Worm (Caenorhabditis elegans): Measurements from ENCODE around the gene C55A6.3.
"Not testable (repeated sequence)": the region's sequence is repeated elsewhere in the genome, so short reads cannot be mapped to it uniquely, and the experiment has no call there.

Gene C55A6.3

ce11 chrV:11475638-11476037 is 37.7 kb downstream of the C55A6.3 start, which contains the start of gene T11F9.7:
Gene T11F9.7, plus strand, starts transcription at chrV:11475938.
- not testable (repeated sequence) for TF ChIP-seq crh-2 (tag; optimal IDR thresholded peaks at IDR 0.05); ztf-1 (GFP tag; conservative IDR thresholded peaks at IDR 0.05); mdl-1 (tag; optimal IDR thresholded peaks at IDR 0.05)

- TF ChIP-seq crh-2 (tag; optimal IDR thresholded peaks at IDR 0.05) (no peak), ceh-82 (tag; optimal IDR thresholded peaks at IDR 0.05) (no peak), sem-4 (tag; optimal IDR thresholded peaks at IDR 0.05) (no peak), sma-9 (GFP tag; optimal IDR thresholded peaks at IDR 0.05) (no peak), sma-9 (tag; optimal IDR thresholded peaks at IDR 0.05) (no peak), peb-1 (tag; optimal IDR thresholded peaks at IDR 0.05) (no peak), unc-39 (tag; optimal IDR thresholded peaks at IDR 0.05) (no peak), zag-1 (tag; optimal IDR thresholded peaks at IDR 0.05) (no peak), lsy-2 (tag; optimal IDR thresholded peaks at IDR 0.05) (no peak), nhr-237 (tag; optimal IDR thresholded peaks at IDR 0.05) (no peak), fos-1 (tag; optimal IDR thresholded peaks at IDR 0.05) (no peak), F13H6.1 (tag; optimal IDR thresholded peaks at IDR 0.05) (no peak)
These were observed 38.9 kb downstream of the C55A6.3 start, which contains the start of gene nas-22 for ce11 chrV:11474399-11474798. Gene nas-22, plus strand, starts transcription at chrV:11474699.

ce11 chrV:11472209-11472608 is 41.1 kb downstream of the C55A6.3 start, which contains the start of the genes nas-20 and nas-21:
Gene nas-20, minus strand, starts transcription at chrV:11472309.
Gene nas-21, plus strand, starts transcription at chrV:11472564.
- TF ChIP-seq elt-1 (tag; optimal IDR thresholded peaks at IDR 0.05) = no peak
- no peak for TF ChIP-seq nhr-6 (tag; optimal IDR thresholded peaks at IDR 0.05)
- no peak for TF ChIP-seq fos-1 (tag; optimal IDR thresholded peaks at IDR 0.05)
- TF ChIP-seq snpc-4 (tag; optimal IDR thresholded peaks at IDR 0.05) = no peak
- TF ChIP-seq ztf-4 (tag; optimal IDR thresholded peaks at IDR 0.05) = no peak
- no peak for TF ChIP-seq aly-2 (tag; optimal IDR thresholded peaks at IDR 0.05)
- TF ChIP-seq crh-2 (tag; optimal IDR thresholded peaks at IDR 0.05) = no peak
- no peak for TF ChIP-seq lin-39 (tag; optimal IDR thresholded peaks at IDR 0.05)
- no peak for TF ChIP-seq nhr-23 (tag; optimal IDR thresholded peaks at IDR 0.05)
- TF ChIP-seq nhr-129 (tag; optimal IDR thresholded peaks at IDR 0.05) = no peak
- TF ChIP-seq lin-13 (GFP tag; optimal IDR thresholded peaks at IDR 0.05) = no peak
- no peak for TF ChIP-seq mab-5 (tag; optimal IDR thresholded peaks at IDR 0.05)

- TF ChIP-seq crh-2 (tag; optimal IDR thresholded peaks at IDR 0.05) = peak; percentile 21
- TF ChIP-seq R02D3.7 (tag; optimal IDR thresholded peaks at IDR 0.05) = no peak
- no peak for TF ChIP-seq elt-1 (tag; optimal IDR thresholded peaks at IDR 0.05)
- TF ChIP-seq fos-1 (tag; optimal IDR thresholded peaks at IDR 0.05) = peak; percentile 82
- TF ChIP-seq snpc-4 (tag; optimal IDR thresholded peaks at IDR 0.05) = no peak
- no peak for TF ChIP-seq lin-11 (tag; optimal IDR thresholded peaks at IDR 0.05)
- TF ChIP-seq sma-9 (GFP tag; optimal IDR thresholded peaks at IDR 0.05) = peak; percentile 54
- TF ChIP-seq sma-9 (tag; optimal IDR thresholded peaks at IDR 0.05) = no peak
- TF ChIP-seq alr-1 (tag; optimal IDR thresholded peaks at IDR 0.05) = no peak
These were observed 43.1 kb downstream of the C55A6.3 start, which contains the start of gene aat-6 for ce11 chrV:11470210-11470713. Gene aat-6, minus strand, starts transcription at chrV:11470663.

ce11 chrV:11462963-11463453 is 50.3 kb downstream of the C55A6.3 start, which contains the start of gene zipt-16:
Gene zipt-16, plus strand, starts transcription at chrV:11463013.
- TF ChIP-seq unc-55 (GFP tag; optimal IDR thresholded peaks at IDR 0.05) = no peak
- TF ChIP-seq ztf-1 (GFP tag; conservative IDR thresholded peaks at IDR 0.05) = 0 out of 2 replicates have a peak, but pooled peaks have one; percentile 60
- TF ChIP-seq blmp-1 (tag; optimal IDR thresholded peaks at IDR 0.05; ENCODE audit: insufficient read depth) = no peak
- no peak for TF ChIP-seq nhr-10 (tag; optimal IDR thresholded peaks at IDR 0.05)
- no peak for TF ChIP-seq ceh-82 (tag; optimal IDR thresholded peaks at IDR 0.05)
- TF ChIP-seq snpc-4 (tag; optimal IDR thresholded peaks at IDR 0.05) = no peak
- no peak for TF ChIP-seq nhr-25 (tag; optimal IDR thresholded peaks at IDR 0.05)
- no peak for TF ChIP-seq elt-1 (tag; optimal IDR thresholded peaks at IDR 0.05)
